Worm (Caenorhabditis elegans): ENCODE data around the gene F02H6.3.
A peak's percentile ranks its signal among the peaks of the same experiment; 100 is the strongest.

Gene F02H6.3

ce11 chrIV:14230799-14231198 is 27.6 kb downstream of the F02H6.3 start, which contains the start of gene F02H6.6:
Gene F02H6.6 (minus strand): TSS chrIV:14230899.
- no peak for TF ChIP-seq lsy-2 (tag; optimal IDR thresholded peaks at IDR 0.05)
- no peak for TF ChIP-seq unc-130 (tag; optimal IDR thresholded peaks at IDR 0.05)
- TF ChIP-seq unc-98 (GFP tag; IDR thresholded peaks at IDR 0.05), result no peak
- no peak for TF ChIP-seq ceh-82 (tag; optimal IDR thresholded peaks at IDR 0.05)
- TF ChIP-seq C16A3.4 (tag; optimal IDR thresholded peaks at IDR 0.05), result no peak
- no peak for TF ChIP-seq lin-14 (GFP tag; optimal IDR thresholded peaks at IDR 0.05)

- no peak for TF ChIP-seq Y116A8C.19 (tag; optimal IDR thresholded peaks at IDR 0.05; ENCODE audit: borderline replicate concordance)
- TF ChIP-seq xbp-1 (tag; optimal IDR thresholded peaks at IDR 0.05), result no peak
- no peak for TF ChIP-seq mdl-1 (tag; optimal IDR thresholded peaks at IDR 0.05)
- TF ChIP-seq tbx-2 (tag; optimal IDR thresholded peaks at IDR 0.05), result no peak
- TF ChIP-seq unc-130 (tag; optimal IDR thresholded peaks at IDR 0.05), result no peak
- no peak for TF ChIP-seq zip-4 (GFP tag; optimal IDR thresholded peaks at IDR 0.05)
- no peak for TF ChIP-seq fkh-8 (tag; optimal IDR thresholded peaks at IDR 0.05)
- no peak for TF ChIP-seq sox-4 (tag; optimal IDR thresholded peaks at IDR 0.05)
- TF ChIP-seq unc-62 (GFP tag; optimal IDR thresholded peaks at IDR 0.05), result no peak
- no peak for TF ChIP-seq unc-86 (tag; optimal IDR thresholded peaks at IDR 0.05)
Observed at ce11 chrIV:14238976-14239375, 35.7 kb downstream of the F02H6.3 start, which contains the start of gene Y64G10A.1. Gene Y64G10A.1 (minus strand): TSS chrIV:14239076.

ce11 chrIV:14241382-14242122 is 38.3 kb downstream of the F02H6.3 start, which contains the start of gene Y64G10A.10:
Gene Y64G10A.10 (minus strand): TSS chrIV:14241432.
- no peak for TF ChIP-seq mdl-1 (tag; optimal IDR thresholded peaks at IDR 0.05)
- TF ChIP-seq rnt-1 (tag; optimal IDR thresholded peaks at IDR 0.05), result no peak
- TF ChIP-seq vab-15 (tag; optimal IDR thresholded peaks at IDR 0.05), result no peak

DNA sequence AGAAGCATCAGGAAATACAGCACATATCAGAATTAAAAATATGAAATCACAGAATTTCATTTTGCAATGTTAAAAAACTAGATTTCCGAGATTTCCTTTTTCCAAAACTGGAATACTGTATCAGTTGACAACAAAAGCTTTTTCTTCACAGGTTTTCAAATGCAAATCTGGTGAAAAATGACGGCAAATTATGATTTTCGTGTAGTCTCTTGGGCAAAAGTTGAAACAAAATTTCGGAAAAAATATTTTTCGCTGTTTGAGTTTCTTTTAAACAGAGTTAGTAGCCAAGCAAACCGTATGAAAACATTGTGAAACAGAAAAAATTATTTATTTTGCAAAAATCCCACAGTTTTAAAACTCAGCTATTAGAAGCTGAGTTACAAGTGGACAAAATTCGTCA is 41.1 kb downstream of the F02H6.3 start, which contains the start of gene Y64G10A.2:
Gene Y64G10A.2 (minus strand): TSS at position 101 of the 400 bp plus-strand sequence.
- TF ChIP-seq sptf-1 (tag; optimal IDR thresholded peaks at IDR 0.05) (no peak), ceh-82 (tag; optimal IDR thresholded peaks at IDR 0.05) (no peak), sup-37 (GFP tag; optimal IDR thresholded peaks at IDR 0.05) (no peak), efl-1 (optimal IDR thresholded peaks at IDR 0.05) (no peak), efl-1 (GFP tag; optimal IDR thresholded peaks at IDR 0.05 in 1 of 2) (peak in 1 of 2 experiments; percentile 43)

ce11 chrIV:14249447-14249846 is 46.2 kb downstream of the F02H6.3 start:
- TF ChIP-seq hpl-2 (GFP tag; optimal IDR thresholded peaks at IDR 0.05) (no peak), elt-2 (tag; optimal IDR thresholded peaks at IDR 0.05) (no peak), blmp-1 (tag; optimal IDR thresholded peaks at IDR 0.05) (no peak), nhr-11 (tag; optimal IDR thresholded peaks at IDR 0.05) (no peak), vab-15 (tag; optimal IDR thresholded peaks at IDR 0.05) (no peak), Y116A8C.19 (tag; optimal IDR thresholded peaks at IDR 0.05; ENCODE audit: borderline replicate concordance) (no peak), egl-13 (tag; optimal IDR thresholded peaks at IDR 0.05) (no peak), mep-1 (tag; optimal IDR thresholded peaks at IDR 0.05) (no peak), aly-2 (tag; optimal IDR thresholded peaks at IDR 0.05) (no peak), dpl-1 (GFP tag; optimal IDR thresholded peaks at IDR 0.05) (no peak), aha-1 (tag; optimal IDR thresholded peaks at IDR 0.05) (no peak), ceh-88 (GFP tag; IDR thresholded peaks at IDR 0.05) (no peak), fkh-4 (tag; optimal IDR thresholded peaks at IDR 0.05; ENCODE audit: borderline replicate concordance) (no peak), efl-3 (GFP tag; optimal IDR thresholded peaks at IDR 0.05) (no peak), nhr-71 (tag; optimal IDR thresholded peaks at IDR 0.05) (no peak), sox-4 (tag; optimal IDR thresholded peaks at IDR 0.05) (no peak)

All from whole organism, L1 larva.